Worm (Caenorhabditis elegans): ENCODE results near the gene acl-14.

acl-14 gene

DNA sequence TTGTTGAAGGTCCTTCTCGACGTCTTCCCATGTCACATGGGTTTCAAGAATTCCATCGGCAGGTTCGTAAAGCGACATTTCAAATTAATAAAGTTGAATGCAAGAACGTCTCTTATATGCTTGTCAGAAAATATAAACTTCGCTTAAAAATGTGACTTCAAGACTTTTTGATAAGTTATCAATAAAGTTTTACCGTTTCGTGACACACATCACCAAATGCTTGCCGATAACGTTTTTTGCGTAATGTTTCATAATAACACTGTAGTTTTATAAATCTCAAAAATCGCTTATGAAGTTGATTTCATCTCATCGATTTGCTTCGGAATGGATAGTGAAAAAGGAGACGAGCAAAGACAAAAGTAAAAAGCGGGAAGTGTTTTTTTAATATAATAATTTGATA is 40.0 kb upstream of the acl-14 start, which contains the start of gene E02C12.8:
TSS of gene E02C12.8 (minus strand) at position 141 of the 400 bp plus-strand sequence.
- TF ChIP-seq rec-8 (tag; optimal IDR thresholded peaks at IDR 0.05) = no peak
- peak; percentile 53; the same call in 1 of the 2 replicates for TF ChIP-seq cebp-1 (GFP tag; IDR thresholded peaks at IDR 0.05)
- no peak for TF ChIP-seq cebp-1 (tag; optimal IDR thresholded peaks at IDR 0.05)
- TF ChIP-seq nhr-80 (tag; optimal IDR thresholded peaks at IDR 0.05) = peak; percentile 77

DNA sequence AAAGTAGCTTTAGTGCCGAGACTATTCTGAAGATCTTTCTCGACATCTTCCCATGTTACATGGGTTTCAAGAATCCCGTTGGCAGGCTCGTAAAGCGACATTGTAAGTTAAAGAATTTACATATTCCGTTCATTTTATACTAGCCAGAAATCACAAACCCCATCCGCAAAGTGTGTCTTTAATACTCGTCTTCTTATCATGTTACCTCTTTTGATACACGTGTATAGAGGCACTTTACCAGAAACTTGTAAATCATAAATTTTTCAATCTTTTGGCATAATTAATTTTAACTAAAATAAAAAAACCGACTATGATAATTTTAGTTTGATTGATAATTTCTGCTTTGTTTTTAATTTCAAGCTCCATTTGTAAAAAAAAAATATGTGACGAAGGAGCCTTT is 37.6 kb upstream of the acl-14 start, which contains the start of gene E02C12.6:
TSS of gene E02C12.6 (minus strand) at position 101 of the 400 bp plus-strand sequence.
- TF ChIP-seq efl-1 (GFP tag; optimal IDR thresholded peaks at IDR 0.05) (no peak), nfya-2 (GFP tag; IDR thresholded peaks at IDR 0.05) (no peak), madf-8 (GFP tag; conservative IDR thresholded peaks at IDR 0.05) (no peak), tbp1 (GFP tag; optimal IDR thresholded peaks at IDR 0.05) (no peak), Y79H2A.3 (GFP tag; conservative IDR thresholded peaks at IDR 0.05) (no peak), ceh-79 (tag; optimal IDR thresholded peaks at IDR 0.05) (no peak), B0035.1 (tag; optimal IDR thresholded peaks at IDR 0.05) (no peak), madf-6 (GFP tag; IDR thresholded peaks at IDR 0.05) (no peak)

DNA sequence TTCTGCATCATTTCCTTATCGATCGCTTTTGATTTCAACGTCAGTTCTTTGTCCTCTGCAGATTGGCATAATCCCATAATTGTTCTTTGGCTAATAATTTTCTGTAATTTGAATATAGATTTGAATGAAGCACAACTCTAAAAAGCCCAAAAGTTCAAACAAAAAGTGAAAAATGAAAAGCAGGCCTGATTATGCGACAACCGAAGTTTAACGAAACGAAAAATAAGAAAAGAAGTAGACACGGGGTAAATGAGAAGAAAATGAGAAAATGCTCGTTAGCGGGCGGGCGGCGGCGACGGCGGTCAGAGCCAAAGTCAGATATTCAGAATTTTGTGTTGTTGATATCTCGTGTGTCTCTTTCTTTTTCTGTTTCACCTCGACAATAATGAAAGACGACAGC is 26.2 kb upstream of the acl-14 start, which contains the start of gene gpa-3:
TSS of gene gpa-3 (minus strand) at position 101 of the 400 bp plus-strand sequence.
- no peak for TF ChIP-seq ztf-26 (tag; optimal IDR thresholded peaks at IDR 0.05)
- TF ChIP-seq let-607 (tag; optimal IDR thresholded peaks at IDR 0.05) = no peak
- no peak for TF ChIP-seq ets-4 (GFP tag; optimal IDR thresholded peaks at IDR 0.05)
- no peak for TF ChIP-seq lin-40 (tag; optimal IDR thresholded peaks at IDR 0.05)
- TF ChIP-seq mcd-1 (GFP tag; IDR thresholded peaks at IDR 0.05) = no peak
- no peak for TF ChIP-seq K12H6.12 (tag; optimal IDR thresholded peaks at IDR 0.05)
- TF ChIP-seq mxl-1 (tag; optimal IDR thresholded peaks at IDR 0.05) = no peak
- no peak for TF ChIP-seq madf-8 (GFP tag; conservative IDR thresholded peaks at IDR 0.05)
- TF ChIP-seq egrh-3 (GFP tag; IDR thresholded peaks at IDR 0.05) = no peak
- no peak for TF ChIP-seq him-1 (tag; optimal IDR thresholded peaks at IDR 0.05)
- no peak for TF ChIP-seq snpc-4 (GFP tag; optimal IDR thresholded peaks at IDR 0.05)
- no peak for TF ChIP-seq snpc-4 (tag; optimal IDR thresholded peaks at IDR 0.05)

DNA sequence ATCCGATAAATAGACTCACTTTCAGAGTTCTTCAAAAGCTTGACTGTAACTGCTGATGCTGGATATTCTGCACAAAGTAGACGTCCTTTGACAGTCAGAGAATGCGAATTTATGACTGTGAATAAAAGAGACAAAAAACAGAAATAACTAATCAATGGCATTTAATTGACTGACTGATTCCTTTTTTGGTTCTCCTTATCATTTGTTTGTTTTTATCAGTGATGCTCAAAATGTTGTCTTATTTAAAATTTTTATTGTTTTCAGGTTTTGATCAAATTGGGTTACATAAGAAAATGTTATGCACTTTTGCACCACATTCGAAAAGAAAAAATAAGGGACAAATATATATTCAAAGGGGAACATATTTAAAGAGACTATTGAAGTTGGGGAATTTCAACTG is 22.9 kb upstream of the acl-14 start, which contains the start of gene ttr-49:
TSS of gene ttr-49 (minus strand) at position 171 of the 400 bp plus-strand sequence.
- TF ChIP-seq Y95B8A.8 (GFP tag; IDR thresholded peaks at IDR 0.05) (no peak), nhr-80 (tag; optimal IDR thresholded peaks at IDR 0.05) (peak; percentile 51), mes-4 (tag; optimal IDR thresholded peaks at IDR 0.05) (no peak)

DNA sequence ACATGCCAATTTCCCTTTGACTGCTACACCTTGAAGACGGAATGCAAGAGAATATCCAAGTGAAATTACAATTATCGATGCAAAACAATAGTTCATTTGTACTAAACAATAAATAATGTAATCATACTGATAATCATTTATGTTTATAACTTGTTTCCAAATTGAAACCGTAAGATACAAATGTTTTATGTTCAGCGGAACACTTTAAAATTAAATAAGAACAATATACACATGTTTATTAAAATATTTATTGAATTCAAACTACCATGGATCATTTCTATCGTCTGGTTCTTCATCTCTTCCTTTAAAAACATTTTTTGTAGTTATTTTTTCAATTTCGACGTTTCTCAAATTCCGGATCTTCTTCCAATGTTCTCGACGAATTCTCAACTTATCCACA is 21.9 kb upstream of the acl-14 start, which contains the start of gene ttr-40:
TSS of gene ttr-40 (minus strand) at position 101 of the 400 bp plus-strand sequence.
- TF ChIP-seq pbrm-1 (GFP tag; IDR thresholded peaks at IDR 0.05) (no peak), ceh-27 (GFP tag; optimal IDR thresholded peaks at IDR 0.05) (no peak), ztf-18 (tag; optimal IDR thresholded peaks at IDR 0.05) (no peak), pha-4 (tag; optimal IDR thresholded peaks at IDR 0.05) (no peak), lag-1 (GFP tag; IDR thresholded peaks at IDR 0.05) (no peak), mcd-1 (GFP tag; IDR thresholded peaks at IDR 0.05) (no peak), lin-54 (GFP tag; optimal IDR thresholded peaks at IDR 0.05) (no peak), fkh-3 (tag; optimal IDR thresholded peaks at IDR 0.05) (no peak), F22D6.2 (tag; optimal IDR thresholded peaks at IDR 0.05) (no peak), mxl-1 (tag; optimal IDR thresholded peaks at IDR 0.05) (no peak), cebp-1 (GFP tag; IDR thresholded peaks at IDR 0.05) (no peak), cebp-1 (tag; optimal IDR thresholded peaks at IDR 0.05) (no peak), xnd-1 (tag; optimal IDR thresholded peaks at IDR 0.05) (no peak), unc-62 (GFP tag; optimal IDR thresholded peaks at IDR 0.05) (no peak)
